Fruit fly (Drosophila melanogaster): ENCODE results near the gene Taf3.

The Taf3 gene

DNA sequence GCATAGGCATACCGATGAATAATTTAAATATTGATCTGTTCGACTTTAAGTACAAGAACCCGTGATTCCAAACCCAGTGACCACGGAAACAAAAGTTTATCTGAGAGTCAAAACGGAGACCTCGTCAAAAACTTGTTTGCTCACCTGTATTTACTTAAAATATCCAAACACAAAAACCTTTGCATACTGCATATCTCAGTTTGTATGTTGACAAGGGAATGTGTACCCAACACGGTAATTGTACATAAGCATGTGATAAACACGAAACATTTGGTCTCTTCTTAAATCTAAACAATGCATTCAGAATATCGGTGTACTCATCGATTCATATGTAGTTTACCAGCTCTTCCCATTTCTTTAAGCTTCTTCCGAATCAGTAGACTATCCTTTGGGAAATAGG is 31.1 kb upstream of the Taf3 start (continued):
- TF ChIP-seq ato (GFP tag; IDR thresholded peaks at IDR 0.05; ENCODE audit: partially characterized antibody) (no peak), btn (GFP tag; optimal IDR thresholded peaks at IDR 0.05) (peak; percentile 94), CG14965 (GFP tag; optimal IDR thresholded peaks at IDR 0.05; ENCODE audit: borderline replicate concordance) (peak; percentile 88), maf-S (GFP tag; optimal IDR thresholded peaks at IDR 0.05) (peak; percentile 86), odd (GFP tag; optimal IDR thresholded peaks at IDR 0.05) (peak; percentile 97), lilli (GFP tag; optimal IDR thresholded peaks at IDR 0.05) (peak; percentile 66), CG12071 (GFP tag; optimal IDR thresholded peaks at IDR 0.05) (peak; percentile 96), B-H2 (GFP tag; optimal IDR thresholded peaks at IDR 0.05) (peak; percentile 65), Nf-YC (tag; optimal IDR thresholded peaks at IDR 0.05) (peak; percentile 70), emc (GFP tag; optimal IDR thresholded peaks at IDR 0.05) (peak; percentile 31), Asciz (GFP tag; optimal IDR thresholded peaks at IDR 0.05) (peak; percentile 98), esg (GFP tag; conservative IDR thresholded peaks at IDR 0.05) (no peak), CG12769 (tag; optimal IDR thresholded peaks at IDR 0.05) (peak; percentile 86), CG12659 (GFP tag; optimal IDR thresholded peaks at IDR 0.05) (peak; percentile 93), eyg (GFP tag; optimal IDR thresholded peaks at IDR 0.05) (peak; percentile 90), sima (GFP tag; optimal IDR thresholded peaks at IDR 0.05) (peak; percentile 68), Hey (tag; optimal IDR thresholded peaks at IDR 0.05) (peak; percentile 90), Dll (GFP tag; IDR thresholded peaks at IDR 0.05; ENCODE audit: partially characterized antibody) (no peak), CG9609 (GFP tag; optimal IDR thresholded peaks at IDR 0.05) (peak; percentile 72), pb (GFP tag; optimal IDR thresholded peaks at IDR 0.05) (peak; percentile 86), en (GFP tag; optimal IDR thresholded peaks at IDR 0.05) (peak; percentile 93), CG11247 (GFP tag; IDR thresholded peaks at IDR 0.05) (no peak), CG9932 (GFP tag; IDR thresholded peaks at IDR 0.05) (no peak), tup (GFP tag; optimal IDR thresholded peaks at IDR 0.05) (peak; percentile 89), cg (GFP tag; optimal IDR thresholded peaks at IDR 0.05) (no peak), ken (GFP tag; IDR thresholded peaks at IDR 0.05) (no peak; the same call in 2 of the 3 replicates), Dip3 (GFP tag; optimal IDR thresholded peaks at IDR 0.05) (peak; percentile 43), chn (GFP tag; optimal IDR thresholded peaks at IDR 0.05) (peak; percentile 67), pan (optimal IDR thresholded peaks at IDR 0.05) (no peak), pan (GFP tag; optimal IDR thresholded peaks at IDR 0.05 in 1 of 2, IDR thresholded peaks at IDR 0.05 in 1 of 2) (peak in 1 of 2 experiments; percentile 81), dysf (GFP tag; IDR thresholded peaks at IDR 0.05) (no peak; the same call in 2 of the 3 replicates), crol (GFP tag; IDR thresholded peaks at IDR 0.05) (no peak), Sin3A (optimal IDR thresholded peaks at IDR 0.05) (no peak), HmgD (GFP tag; optimal IDR thresholded peaks at IDR 0.05) (peak; percentile 23), trh (GFP tag; optimal IDR thresholded peaks at IDR 0.05) (peak; percentile 92), nerfin-2 (GFP tag; IDR thresholded peaks at IDR 0.05; ENCODE audit: partially characterized antibody) (no peak), sug (tag; optimal IDR thresholded peaks at IDR 0.05) (peak; percentile 70), slbo (GFP tag; IDR thresholded peaks at IDR 0.05) (no peak), jumu (GFP tag; optimal IDR thresholded peaks at IDR 0.05) (peak; percentile 79), CG43689 (GFP tag; IDR thresholded peaks at IDR 0.05) (no peak), exex (tag; optimal IDR thresholded peaks at IDR 0.05) (peak; percentile 63), CG31224 (GFP tag; IDR thresholded peaks at IDR 0.05) (no peak; the same call in 1 of the 2 replicates), Deaf1 (tag; optimal IDR thresholded peaks at IDR 0.05) (peak; percentile 48), CG4617 (GFP tag; optimal IDR thresholded peaks at IDR 0.05; ENCODE audit: borderline replicate concordance) (peak; percentile 68), Ets65A (GFP tag) (peak; percentile 14), ATbp (GFP tag; optimal IDR thresholded peaks at IDR 0.05) (peak; percentile 99), CG11560 (tag; IDR thresholded peaks at IDR 0.05) (no peak), Ssrp (tag; optimal IDR thresholded peaks at IDR 0.05) (peak; percentile 25), Fer2 (tag; optimal IDR thresholded peaks at IDR 0.05) (peak; percentile 87), Lim3 (GFP tag; IDR thresholded peaks at IDR 0.05) (no peak), mam (GFP tag; optimal IDR thresholded peaks at IDR 0.05) (peak; percentile 54), Doc3 (GFP tag; IDR thresholded peaks at IDR 0.05; ENCODE audit: partially characterized antibody) (no peak)
